Worm (Caenorhabditis elegans): Measurements from ENCODE around the gene F40H3.2.

The F40H3.2 gene

ce11 chrII:6223755-6224154, 50.3 kb downstream of the F40H3.2 start:
- no peak for TF ChIP-seq C38D4.7 (GFP tag; optimal IDR thresholded peaks at IDR 0.05)
- no peak for TF ChIP-seq madf-2 (tag; optimal IDR thresholded peaks at IDR 0.05)
- TF ChIP-seq ceh-48 (tag; optimal IDR thresholded peaks at IDR 0.05), result no peak
- TF ChIP-seq ceh-9 (tag; optimal IDR thresholded peaks at IDR 0.05), result no peak

All from whole organism, late embryonic.